Fruit fly (Drosophila melanogaster): ENCODE results near the gene IntS11.
A peak's percentile ranks its signal among the peaks of the same experiment; 100 is the strongest.

IntS11 gene

DNA sequence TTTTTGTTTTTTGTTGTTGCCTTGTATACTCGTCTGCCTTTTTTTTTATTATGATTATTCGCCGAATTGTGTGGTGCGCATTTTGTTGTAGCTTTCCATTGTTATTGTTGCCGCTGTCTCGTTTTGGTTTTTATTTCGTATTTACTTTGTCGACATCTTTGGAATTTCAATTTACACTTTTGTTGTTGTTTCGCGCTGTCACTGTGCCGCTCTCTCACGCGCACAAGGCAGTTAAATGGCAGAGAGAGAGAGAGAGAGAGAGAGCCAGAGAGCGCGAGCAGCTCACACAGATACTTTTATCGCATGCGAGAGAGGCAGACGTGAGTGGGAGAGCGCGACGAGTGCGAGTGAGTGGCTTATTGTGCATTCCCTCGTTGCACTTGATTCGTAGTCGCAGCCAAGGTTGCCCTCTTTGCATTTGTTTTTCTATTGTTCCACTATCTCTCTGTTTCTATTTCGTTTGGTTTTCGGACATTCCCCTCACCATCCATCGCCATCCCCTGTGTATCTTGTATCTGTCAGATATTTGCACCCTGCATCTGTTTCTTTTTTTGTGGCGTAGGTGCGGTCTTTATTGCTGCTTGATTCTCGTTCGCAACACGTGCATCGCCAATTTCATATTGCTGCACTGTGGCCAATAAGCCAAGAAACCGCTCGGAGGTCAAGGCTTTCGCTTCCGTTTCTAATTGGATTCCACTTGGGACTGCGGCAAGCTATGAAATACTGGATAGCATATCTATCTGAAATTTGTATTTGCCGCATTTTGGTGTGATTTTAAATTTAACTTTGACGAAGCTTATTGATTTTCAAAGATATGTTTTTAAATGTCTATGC, 29.4 kb downstream of the IntS11 start (continued):
- TF ChIP-seq CG7928 (GFP tag; optimal IDR thresholded peaks at IDR 0.05) (no peak), CG8359 (GFP tag; optimal IDR thresholded peaks at IDR 0.05; ENCODE audit: borderline replicate concordance) (peak; percentile 20), CG10654 (GFP tag; optimal IDR thresholded peaks at IDR 0.05) (no peak), dmrt99B (tag; optimal IDR thresholded peaks at IDR 0.05) (no peak), CG15011 (GFP tag; optimal IDR thresholded peaks at IDR 0.05) (no peak), zen (tag; optimal IDR thresholded peaks at IDR 0.05) (no peak), Rfx (GFP tag; IDR thresholded peaks at IDR 0.05) (peak; percentile 25; the same call in 1 of the 2 replicates), ERR (GFP tag; optimal IDR thresholded peaks at IDR 0.05) (no peak), CG9797 (GFP tag; optimal IDR thresholded peaks at IDR 0.05) (no peak), hb (GFP tag; IDR thresholded peaks at IDR 0.05; ENCODE audit: partially characterized antibody) (no peak), CG15479 (GFP tag; optimal IDR thresholded peaks at IDR 0.05) (peak; percentile 88), CG1832 (GFP tag; optimal IDR thresholded peaks at IDR 0.05) (peak; percentile 19), CG8944 (GFP tag; optimal IDR thresholded peaks at IDR 0.05) (no peak), her (GFP tag; optimal IDR thresholded peaks at IDR 0.05) (no peak), CG43689 (GFP tag; IDR thresholded peaks at IDR 0.05) (no peak), Lim3 (GFP tag; IDR thresholded peaks at IDR 0.05) (no peak), Ravus (GFP tag; IDR thresholded peaks at IDR 0.05) (no peak), CG11398 (GFP tag; optimal IDR thresholded peaks at IDR 0.05) (no peak), row (GFP tag; IDR thresholded peaks at IDR 0.05) (no peak; the same call in 2 of the 3 replicates), abd-A (tag; optimal IDR thresholded peaks at IDR 0.05) (peak; percentile 76), Abd-B (GFP tag; optimal IDR thresholded peaks at IDR 0.05) (no peak), kay (GFP tag; optimal IDR thresholded peaks at IDR 0.05) (no peak), Side (GFP tag; optimal IDR thresholded peaks at IDR 0.05) (no peak), MBD-R2 (GFP tag; IDR thresholded peaks at IDR 0.05) (no peak), CG34422 (GFP tag; IDR thresholded peaks at IDR 0.05) (no peak), onecut (GFP tag; IDR thresholded peaks at IDR 0.05) (0 out of 2 replicates have a peak, but pooled peaks have one; percentile 25), CTCF (GFP tag; optimal IDR thresholded peaks at IDR 0.05) (no peak), CG10959 (GFP tag; IDR thresholded peaks at IDR 0.05) (no peak), CG18262 (tag; optimal IDR thresholded peaks at IDR 0.05) (no peak), CG1233 (GFP tag; optimal IDR thresholded peaks at IDR 0.05) (no peak), CG1024 (GFP tag; IDR thresholded peaks at IDR 0.05) (no peak), Elba2 (GFP tag; optimal IDR thresholded peaks at IDR 0.05) (peak; percentile 91), exex (tag; optimal IDR thresholded peaks at IDR 0.05) (no peak), CG10366 (GFP tag; IDR thresholded peaks at IDR 0.05) (no peak), lola (GFP tag; optimal IDR thresholded peaks at IDR 0.05) (no peak), Adf1 (GFP tag; IDR thresholded peaks at IDR 0.05) (no peak; the same call in 1 of the 2 replicates), Med (GFP tag) (no peak), br (optimal IDR thresholded peaks at IDR 0.05) (no peak), Bdp1 (GFP tag; optimal IDR thresholded peaks at IDR 0.05) (no peak), CG17612 (GFP tag; IDR thresholded peaks at IDR 0.05) (no peak), zfh1 (GFP tag; IDR thresholded peaks at IDR 0.05) (no peak), HHEX (GFP tag; optimal IDR thresholded peaks at IDR 0.05) (no peak), CG4360 (GFP tag; IDR thresholded peaks at IDR 0.05) (peak; percentile 91), Nf-YB (GFP tag; optimal IDR thresholded peaks at IDR 0.05) (no peak), Hand (GFP tag; optimal IDR thresholded peaks at IDR 0.05) (no peak), CG1602 (GFP tag; optimal IDR thresholded peaks at IDR 0.05) (no peak), CG2202 (tag; optimal IDR thresholded peaks at IDR 0.05) (no peak), knrl (GFP tag; IDR thresholded peaks at IDR 0.05; ENCODE audit: partially characterized antibody) (no peak), unc-4 (GFP tag; IDR thresholded peaks at IDR 0.05; ENCODE audit: partially characterized antibody) (peak; percentile 56), luna (GFP tag; optimal IDR thresholded peaks at IDR 0.05) (no peak)

Measured in whole organism, embryonic.